Worm (Caenorhabditis elegans) whole organism, L4/young adult: ENCODE results near the gene ddr-2.

Source experiments
- W03F9.2 ChIP-seq: fragments of 150-350 bp; optimal IDR thresholded peaks from 2 replicates; lab custom pipeline; 2014; ENCODE audit warnings: missing biosample characterization, missing genetic modification characterization
- dao-5 ChIP-seq: sonication (generic microtip); optimal IDR thresholded peaks from 2 replicates; lab custom pipeline; 2016; ENCODE audit warnings: missing genotype, missing genetic modification characterization, moderate library complexity, missing compliant biosample characterization

DNA sequence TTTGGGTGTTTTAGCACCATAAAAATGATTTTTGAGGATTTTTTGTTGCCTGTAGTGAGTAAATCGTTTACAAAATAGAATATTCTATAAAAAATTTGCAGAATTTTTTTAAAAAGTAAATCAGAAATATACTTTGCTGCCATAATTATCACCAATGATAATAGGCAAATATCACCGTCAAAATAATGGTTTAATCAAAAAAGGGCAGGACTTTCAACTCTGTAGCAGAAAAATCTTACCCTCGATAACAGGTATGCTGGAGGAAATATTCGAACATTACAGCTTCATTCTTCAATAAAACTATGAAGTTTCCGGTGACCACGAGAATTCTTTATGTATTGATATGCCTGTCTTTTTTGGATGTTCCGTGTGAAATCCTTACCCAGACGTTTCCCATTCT lies 25.9 kb upstream of the ddr-2 start, which contains the start of gene K09C4.4:
- TF ChIP-seq dao-5 (tag; lab: Kevin White, UChicago) (no peak), W03F9.2 (tag; lab: Kevin White, UChicago) (no peak)
